Worm (Caenorhabditis elegans) whole organism, L3 larva: ENCODE results near the gene col-94.

Source experiments
- R02D3.7 ChIP-seq: fragments of 150-350 bp; optimal IDR thresholded peaks from 2 replicates; lab custom pipeline; 2014; ENCODE audit warnings: missing biosample characterization, missing genetic modification characterization
- aly-2 ChIP-seq: fragments of 150-350 bp; optimal IDR thresholded peaks from 2 replicates; lab custom pipeline; 2014; ENCODE audit warnings: missing biosample characterization, missing genetic modification characterization
- elt-3 ChIP-seq, 3 experiments: fragments of 150-350 bp in 1 of 3; sonication (generic microtip) in 2 of 3; optimal IDR thresholded peaks; 2 replicates in 2 of 3; 4 replicates in 1 of 3; lab custom pipeline; 2014 to 2017; ENCODE audit warnings: missing biosample characterization in 3 of 3, missing genetic modification characterization in 3 of 3
- lin-15B ChIP-seq: fragments of 150-350 bp; optimal IDR thresholded peaks from 2 replicates; lab custom pipeline; 2014; ENCODE audit warnings: missing biosample characterization, missing genetic modification characterization
- lin-39 ChIP-seq: fragments of 150-350 bp; optimal IDR thresholded peaks from 2 replicates; lab custom pipeline; 2018; ENCODE audit warnings: missing biosample characterization, missing genetic modification reagents, missing genetic modification characterization
- mdl-1 ChIP-seq: fragments of 150-350 bp; optimal IDR thresholded peaks from 2 replicates; lab custom pipeline; 2014; ENCODE audit warnings: missing biosample characterization, missing genetic modification characterization
- nfya-1 ChIP-seq: sonication (generic microtip); optimal IDR thresholded peaks from 2 replicates; lab custom pipeline; 2017; ENCODE audit warnings: missing genetic modification characterization, mild to moderate bottlenecking, missing compliant biosample characterization, antibody characterized with exemption, moderate library complexity; ENCODE audit not compliant: insufficient read depth
- nhr-12 ChIP-seq: fragments of 150-350 bp; optimal IDR thresholded peaks from 2 replicates; lab custom pipeline; 2014; ENCODE audit warnings: missing biosample characterization, missing genetic modification characterization
- nhr-237 ChIP-seq: fragments of 150-350 bp; optimal IDR thresholded peaks from 2 replicates; lab custom pipeline; 2014; ENCODE audit warnings: missing biosample characterization, missing genetic modification characterization
- nhr-25 ChIP-seq: sonication (generic microtip); optimal IDR thresholded peaks from 2 replicates; lab custom pipeline; 2017; ENCODE audit warnings: missing biosample characterization, missing genetic modification characterization
- nhr-77 ChIP-seq: fragments of 150-350 bp; optimal IDR thresholded peaks from 2 replicates; lab custom pipeline; 2014; ENCODE audit warnings: missing biosample characterization, missing genetic modification characterization
- pha-4 ChIP-seq: fragments of 150-350 bp; optimal IDR thresholded peaks from 2 replicates; lab custom pipeline; 2014; ENCODE audit warnings: missing biosample characterization, missing genetic modification reagents, missing genetic modification characterization
- snpc-4 ChIP-seq: fragments of 150-350 bp; optimal IDR thresholded peaks from 2 replicates; lab custom pipeline; 2014; ENCODE audit warnings: missing biosample characterization, missing genetic modification characterization
- ztf-11 ChIP-seq: fragments of 150-350 bp; optimal IDR thresholded peaks from 2 replicates; lab custom pipeline; 2014; ENCODE audit warnings: missing biosample characterization, missing genetic modification characterization

col-94 gene

DNA sequence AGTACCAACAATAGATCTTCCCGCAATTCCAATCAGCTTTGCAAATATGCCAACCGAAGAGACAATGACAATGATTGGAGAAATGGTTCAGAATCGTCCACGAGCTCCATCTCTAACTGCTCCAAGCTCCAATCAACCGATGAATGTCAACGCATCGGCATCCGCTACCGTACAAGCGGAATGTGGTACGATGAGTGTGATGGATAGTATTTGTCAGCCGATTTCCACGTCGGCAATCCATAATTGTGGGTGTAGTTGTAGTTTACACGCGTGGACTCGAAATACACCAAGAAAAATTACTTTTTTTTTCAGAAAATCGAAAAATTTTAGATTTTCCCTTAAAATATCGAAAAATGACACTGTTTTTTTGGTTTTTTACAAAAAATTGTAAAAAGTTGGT is 44.8 kb downstream of the col-94 start:
- TF ChIP-seq nfya-1 (no peak), R02D3.7 (tag; lab: Kevin White, UChicago) (no peak), nhr-77 (tag; lab: Kevin White, UChicago) (no peak), nhr-237 (tag; lab: Kevin White, UChicago) (no peak), lin-15B (tag; lab: Kevin White, UChicago) (no peak), nhr-12 (tag; lab: Kevin White, UChicago) (no peak), snpc-4 (tag; lab: Kevin White, UChicago) (no peak)

DNA sequence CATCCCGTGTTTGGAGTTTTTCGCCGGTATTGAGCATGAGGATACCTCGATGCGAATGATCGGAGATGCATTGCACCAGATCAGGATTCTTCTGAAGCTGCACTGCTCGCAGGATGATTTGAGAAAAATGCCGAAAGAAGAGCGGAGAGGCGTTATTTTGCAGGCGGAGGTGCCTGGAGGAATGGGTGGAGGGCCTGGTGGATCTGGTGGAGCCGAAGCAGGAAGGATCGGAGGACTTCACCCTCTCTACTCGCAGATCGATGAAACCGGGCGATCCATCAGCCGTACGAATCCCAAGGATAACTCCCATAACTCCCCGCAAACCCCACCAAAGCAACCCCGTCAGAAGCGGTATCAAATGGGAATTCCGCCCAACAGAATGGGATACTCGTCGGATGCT is 48.5 kb downstream of the col-94 start:
- TF ChIP-seq pha-4 (tag; lab: Kevin White, UChicago) (no peak), aly-2 (tag; lab: Kevin White, UChicago) (no peak), ztf-11 (tag; lab: Kevin White, UChicago) (no peak), nhr-25 (tag; lab: Kevin White, UChicago) (no peak), lin-39 (tag; lab: Kevin White, UChicago) (no peak), elt-3 (tag; optimal IDR thresholded peaks at IDR 0.05; lab: Kevin White, UChicago) (no peak), mdl-1 (no peak)
